Worm (Caenorhabditis elegans) whole organism, late embryonic: Measurements from ENCODE around the gene nhr-55.

Experiments
- C08G9.2 ChIP-seq: sonication (generic microtip); optimal IDR thresholded peaks from 2 replicates; lab custom pipeline; 2016; ENCODE audit warnings: mild to moderate bottlenecking, missing genetic modification characterization, moderate library complexity, missing compliant biosample characterization
- T23F11.4 ChIP-seq: fragments of 200-800 bp; sonication (Bioruptor generic); optimal IDR thresholded peaks from 2 replicates; lab custom pipeline; 2018; ENCODE audit warnings: mild to moderate bottlenecking, missing genetic modification characterization, missing compliant biosample characterization
- Y22D7AL.16 ChIP-seq: sonication (generic microtip); optimal IDR thresholded peaks from 2 replicates; lab custom pipeline; 2016; ENCODE audit warnings: missing genetic modification characterization, missing compliant biosample characterization
- ama-1 ChIP-seq: fragments of 150-350 bp; optimal IDR thresholded peaks from 2 replicates; lab custom pipeline; 2014
- ceh-14 ChIP-seq: sonication (generic microtip); optimal IDR thresholded peaks from 2 replicates; lab custom pipeline; 2016; ENCODE audit warnings: missing genotype, missing genetic modification characterization, missing compliant biosample characterization
- ceh-19 ChIP-seq: fragments of 200-800 bp; sonication (Bioruptor generic); optimal IDR thresholded peaks from 2 replicates; lab custom pipeline; 2018; ENCODE audit warnings: mild to moderate bottlenecking, missing genetic modification characterization, missing compliant biosample characterization
- ceh-2 ChIP-seq: sonication (generic microtip); optimal IDR thresholded peaks from 2 replicates; lab custom pipeline; 2016; ENCODE audit warnings: missing genotype, missing genetic modification characterization, missing compliant biosample characterization
- ceh-30 ChIP-seq: fragments of 150-350 bp; optimal IDR thresholded peaks from 2 replicates; lab custom pipeline; 2014; ENCODE audit warnings: missing biosample characterization, missing genetic modification characterization
- ceh-34 ChIP-seq: sonication (generic microtip); optimal IDR thresholded peaks from 2 replicates; lab custom pipeline; 2016; ENCODE audit warnings: mild to moderate bottlenecking, missing genetic modification characterization, missing compliant biosample characterization
- ceh-6 ChIP-seq: fragments of 200-800 bp; sonication (Bioruptor generic); optimal IDR thresholded peaks from 2 replicates; lab custom pipeline; 2018; ENCODE audit warnings: mild to moderate bottlenecking, missing genetic modification characterization, missing compliant biosample characterization
- che-1 ChIP-seq: sonication (generic microtip); optimal IDR thresholded peaks from 2 replicates; lab custom pipeline; 2016; ENCODE audit warnings: mild to moderate bottlenecking, missing genetic modification characterization, missing compliant biosample characterization
- elt-4 ChIP-seq: sonication (generic microtip); optimal IDR thresholded peaks from 2 replicates; lab custom pipeline; 2016; ENCODE audit warnings: missing genetic modification characterization, missing compliant biosample characterization
- ets-4 ChIP-seq: sonication (generic microtip); optimal IDR thresholded peaks from 2 replicates; lab custom pipeline; 2016; ENCODE audit warnings: missing genetic modification characterization, missing compliant biosample characterization
- fax-1 ChIP-seq: sonication (generic microtip); optimal IDR thresholded peaks from 2 replicates; lab custom pipeline; 2016; ENCODE audit warnings: missing genotype, missing genetic modification characterization, missing compliant biosample characterization
- fkh-10 ChIP-seq: fragments of 150-350 bp; optimal IDR thresholded peaks from 2 replicates; lab custom pipeline; 2014; ENCODE audit warnings: missing biosample characterization, missing genetic modification reagents, missing genetic modification characterization
- hlh-13 ChIP-seq: fragments of 200-800 bp; sonication (Bioruptor generic); optimal IDR thresholded peaks from 2 replicates; lab custom pipeline; 2018; ENCODE audit warnings: mild to moderate bottlenecking, missing genetic modification characterization, missing compliant biosample characterization
- hlh-15 ChIP-seq: sonication (generic microtip); optimal IDR thresholded peaks from 2 replicates; lab custom pipeline; 2016; ENCODE audit warnings: missing genetic modification characterization, missing compliant biosample characterization
- hlh-30 ChIP-seq: sonication (generic microtip); optimal IDR thresholded peaks from 2 replicates; lab custom pipeline; 2017; ENCODE audit warnings: antibody characterized with exemption, missing genetic modification characterization, missing compliant biosample characterization; ENCODE audit not compliant: insufficient read depth
- hlh-6 ChIP-seq: sonication (generic microtip); optimal IDR thresholded peaks from 2 replicates; lab custom pipeline; 2016; ENCODE audit warnings: missing genotype, missing genetic modification characterization, missing compliant biosample characterization
- lim-6 ChIP-seq: sonication (generic microtip); optimal IDR thresholded peaks from 2 replicates; lab custom pipeline; 2016; ENCODE audit warnings: missing genetic modification characterization, missing compliant biosample characterization
- lin-11 ChIP-seq: fragments of 200-800 bp; sonication (Bioruptor generic); optimal IDR thresholded peaks from 2 replicates; lab custom pipeline; 2018; ENCODE audit warnings: mild to moderate bottlenecking, missing genetic modification characterization, missing compliant biosample characterization
- mec-3 ChIP-seq: sonication (generic microtip); optimal IDR thresholded peaks from 2 replicates; lab custom pipeline; 2016; ENCODE audit warnings: borderline replicate concordance, missing genetic modification characterization, missing compliant biosample characterization
- nfya-1 ChIP-seq: sonication (generic microtip); optimal IDR thresholded peaks from 2 replicates; lab custom pipeline; 2017; ENCODE audit warnings: missing genetic modification characterization, mild to moderate bottlenecking, missing compliant biosample characterization, antibody characterized with exemption, moderate library complexity
- nhr-232 ChIP-seq: sonication (generic microtip); optimal IDR thresholded peaks from 2 replicates; lab custom pipeline; 2016; ENCODE audit warnings: missing genetic modification characterization, missing compliant biosample characterization
- npax-4 ChIP-seq: sonication (generic microtip); optimal IDR thresholded peaks from 2 replicates; lab custom pipeline; 2016; ENCODE audit warnings: missing genetic modification characterization, missing compliant biosample characterization
- odd-2 ChIP-seq: sonication (generic microtip); optimal IDR thresholded peaks from 2 replicates; lab custom pipeline; 2017; ENCODE audit warnings: antibody characterized with exemption, mild to moderate bottlenecking, missing genetic modification characterization, missing compliant biosample characterization
- pag-3 ChIP-seq: sonication (generic microtip); optimal IDR thresholded peaks from 2 replicates; lab custom pipeline; 2016; ENCODE audit warnings: missing compliant biosample characterization, missing genetic modification characterization, borderline replicate concordance
- pat-9 ChIP-seq: fragments of 200-800 bp; sonication (Bioruptor generic); optimal IDR thresholded peaks from 2 replicates; lab custom pipeline; 2018; ENCODE audit warnings: mild to moderate bottlenecking, missing genetic modification characterization, moderate library complexity, missing compliant biosample characterization
- pax-1 ChIP-seq: fragments of 150-350 bp; optimal IDR thresholded peaks from 2 replicates; lab custom pipeline; 2014; ENCODE audit warnings: missing biosample characterization, missing genetic modification characterization
- pha-2 ChIP-seq: sonication (generic microtip); optimal IDR thresholded peaks from 2 replicates; lab custom pipeline; 2017; ENCODE audit warnings: mild to moderate bottlenecking, missing genetic modification characterization, missing compliant biosample characterization
- pha-4 ChIP-seq: fragments of 150-350 bp; optimal IDR thresholded peaks from 2 replicates; lab custom pipeline; 2018; ENCODE audit warnings: missing biosample characterization, missing genetic modification reagents, missing genetic modification characterization
- pros-1 ChIP-seq: fragments of 150-350 bp; optimal IDR thresholded peaks from 2 replicates; lab custom pipeline; 2014; ENCODE audit warnings: missing biosample characterization, missing genetic modification reagents, missing genetic modification characterization
- ref-2 ChIP-seq: sonication (generic microtip); optimal IDR thresholded peaks from 2 replicates; lab custom pipeline; 2016; ENCODE audit warnings: missing genetic modification characterization, missing compliant biosample characterization
- rnt-1 ChIP-seq: sonication (generic microtip); optimal IDR thresholded peaks from 2 replicates; lab custom pipeline; 2016; ENCODE audit warnings: missing genetic modification characterization, missing compliant biosample characterization
- tbx-7 ChIP-seq: sonication (generic microtip); optimal IDR thresholded peaks from 2 replicates; lab custom pipeline; 2016; ENCODE audit warnings: missing genotype, missing genetic modification characterization, missing compliant biosample characterization
- unc-3 ChIP-seq, 2 experiments: fragments of 200-800 bp in 1 of 2; sonication (Bioruptor generic) in 1 of 2; sonication (generic microtip) in 1 of 2; conservative IDR thresholded peaks in 1 of 2; optimal IDR thresholded peaks in 1 of 2; 2 replicates each; pipeline versions ENCODE4 v1.3.6 to Lab custom; 2016 to 2022; ENCODE audit warnings: missing compliant biosample characterization in 2 of 2, missing genetic modification characterization in 2 of 2, missing genetic modification reagents in 1 of 2
- unc-86 ChIP-seq: sonication (generic microtip); optimal IDR thresholded peaks from 2 replicates; lab custom pipeline; 2016; ENCODE audit warnings: missing genetic modification characterization, missing compliant biosample characterization
- zip-5 ChIP-seq: sonication (generic microtip); optimal IDR thresholded peaks from 2 replicates; lab custom pipeline; 2016; ENCODE audit warnings: missing genetic modification characterization, missing compliant biosample characterization

The nhr-55 gene

ce11 chrV:494284-494683 is 16.3 kb downstream of the nhr-55 start, which contains the start of gene nhr-131:
TSS of gene nhr-131 (plus strand) at chrV:494370.
- TF ChIP-seq unc-3 (GFP tag; conservative IDR thresholded peaks at IDR 0.05; lab: Robert Waterston, UW) (no peak), unc-3 (tag; optimal IDR thresholded peaks at IDR 0.05; lab: Kevin White, UChicago) (no peak), pha-2 (tag; lab: Kevin White, UChicago) (no peak), T23F11.4 (GFP tag; lab: Kevin White, UChicago) (no peak), npax-4 (tag; lab: Kevin White, UChicago) (no peak)
- TF ChIP-seq, all 69 proteins: peak for 0

- TF ChIP-seq nfya-1 (tag; lab: Kevin White, UChicago) (peak; percentile 37), ceh-30 (tag; lab: Kevin White, UChicago) (no peak)
These were observed 19.4 kb downstream of the nhr-55 start, which contains the start of gene T01G6.1 for ce11 chrV:497399-497798. TSS of gene T01G6.1 (plus strand) at chrV:497699.

- TF ChIP-seq pha-4 (no peak), hlh-15 (tag; lab: Kevin White, UChicago) (no peak), ref-2 (no peak), che-1 (no peak), ceh-34 (no peak), fax-1 (tag; lab: Kevin White, UChicago) (no peak), hlh-30 (tag; lab: Kevin White, UChicago) (no peak), lin-11 (no peak), pat-9 (tag; lab: Kevin White, UChicago) (no peak), unc-86 (tag; lab: Kevin White, UChicago) (no peak), ceh-19 (GFP tag; lab: Kevin White, UChicago) (no peak), nhr-232 (no peak), ceh-6 (GFP tag; lab: Kevin White, UChicago) (no peak), C08G9.2 (tag; lab: Kevin White, UChicago) (no peak), Y22D7AL.16 (tag; lab: Kevin White, UChicago) (no peak), fkh-10 (GFP tag; lab: Kevin White, UChicago) (no peak), ceh-2 (tag; lab: Kevin White, UChicago) (no peak), hlh-6 (no peak), ceh-14 (no peak), ets-4 (tag; lab: Kevin White, UChicago) (no peak)
- TF ChIP-seq, all 69 proteins: peak for 0
These were observed 22.6 kb downstream of the nhr-55 start for ce11 chrV:500535-500934.

DNA sequence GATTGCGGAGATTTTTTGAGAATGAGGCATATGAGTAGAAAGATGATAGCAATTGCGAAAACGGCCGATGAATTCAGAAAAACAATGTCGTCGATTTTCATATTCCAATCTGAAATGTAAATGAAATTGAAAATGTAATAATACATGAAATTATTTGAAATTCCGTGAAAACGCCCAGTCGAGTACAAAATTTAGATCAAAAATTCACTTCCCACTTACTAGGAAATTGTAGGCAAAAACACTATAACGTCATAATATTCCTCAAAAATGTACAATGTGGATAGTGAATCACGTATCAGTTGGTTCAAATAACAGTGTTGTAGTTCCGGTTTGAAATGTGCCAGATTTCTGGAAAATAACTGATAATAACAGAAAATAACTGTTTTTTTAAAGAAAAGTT is 23.3 kb downstream of the nhr-55 start, which contains the start of gene str-256:
str-256 (minus strand) TSS at position 101 of the 400 bp plus-strand sequence.
- TF ChIP-seq nhr-232 (no peak), pha-4 (no peak), pax-1 (tag; lab: Kevin White, UChicago) (no peak), ama-1 (lab: Kevin White, UChicago) (no peak), hlh-15 (tag; lab: Kevin White, UChicago) (no peak), rnt-1 (tag; lab: Kevin White, UChicago) (no peak), hlh-13 (no peak), unc-86 (tag; lab: Kevin White, UChicago) (no peak), odd-2 (tag; lab: Kevin White, UChicago) (no peak), pros-1 (tag; lab: Kevin White, UChicago) (no peak), elt-4 (tag; lab: Kevin White, UChicago) (no peak), lim-6 (tag; lab: Kevin White, UChicago) (no peak), tbx-7 (tag; lab: Kevin White, UChicago) (no peak), hlh-30 (tag; lab: Kevin White, UChicago) (no peak), pag-3 (tag; lab: Kevin White, UChicago) (no peak), che-1 (no peak), mec-3 (tag; lab: Kevin White, UChicago) (no peak), zip-5 (tag; lab: Kevin White, UChicago) (no peak)
